Worm (Caenorhabditis elegans) whole organism, L4 larva: ENCODE results near the gene pqn-16.
A peak's percentile ranks its signal among the peaks of the same experiment; 100 is the strongest.

ENCODE experiments used
- F10B5.3 ChIP-seq: sonication (generic microtip); optimal IDR thresholded peaks from 2 replicates; lab custom pipeline; 2016; ENCODE audit warnings: mild to moderate bottlenecking, missing genetic modification characterization, missing compliant biosample characterization
- F49E8.2 ChIP-seq: sonication (generic microtip); optimal IDR thresholded peaks from 2 replicates; lab custom pipeline; 2016; ENCODE audit warnings: missing compliant biosample characterization, mild to moderate bottlenecking, missing genetic modification characterization, borderline replicate concordance
- T20F7.1 ChIP-seq: fragments of 200-800 bp; sonication (Bioruptor generic); optimal IDR thresholded peaks from 2 replicates; lab custom pipeline; 2018; ENCODE audit warnings: mild to moderate bottlenecking, missing genetic modification characterization, missing compliant biosample characterization
- ZK337.2 ChIP-seq: fragments of 200-800 bp; sonication (Bioruptor generic); IDR thresholded peaks from 2 replicates; pipeline ENCODE4 v1.3.6; 2022; ENCODE audit warnings: missing genetic modification reagents, missing genetic modification characterization, missing compliant biosample characterization
- ceh-20 ChIP-seq: fragments of 200-800 bp; sonication (Bioruptor generic); IDR thresholded peaks from 2 replicates; pipeline ENCODE4 v1.3.6; 2022; ENCODE audit warnings: missing genetic modification reagents, missing genetic modification characterization, missing compliant biosample characterization
- ceh-28 ChIP-seq: fragments of 150-350 bp; optimal IDR thresholded peaks from 2 replicates; lab custom pipeline; 2014; ENCODE audit warnings: missing biosample characterization, missing genetic modification reagents, missing genetic modification characterization
- ceh-44 ChIP-seq: fragments of 200-800 bp; sonication (Bioruptor generic); IDR thresholded peaks from 2 replicates; pipeline ENCODE4 v1.3.6; 2022; ENCODE audit warnings: missing genetic modification reagents, missing genetic modification characterization, missing compliant biosample characterization
- ces-1 ChIP-seq: fragments of 150-350 bp; sonication (generic microtip); optimal IDR thresholded peaks from 4 replicates; lab custom pipeline; 2014; ENCODE audit warnings: missing biosample characterization, missing genetic modification reagents, missing genetic modification characterization
- daf-16 ChIP-seq, 3 experiments: sonication (generic microtip); optimal IDR thresholded peaks; 2 replicates each; lab custom pipeline; 2016 to 2017; ENCODE audit warnings: missing genetic modification characterization in 3 of 3, missing genetic modification reagents in 3 of 3, mild to moderate bottlenecking in 2 of 3, missing compliant biosample characterization in 2 of 3, missing biosample characterization in 1 of 3, moderate library complexity in 1 of 3
- daf-8 ChIP-seq: fragments of 200-800 bp; sonication (Bioruptor generic); IDR thresholded peaks from 2 replicates; pipeline ENCODE4 v1.3.6; 2022; ENCODE audit warnings: missing genetic modification characterization, missing compliant biosample characterization
- dmd-6 ChIP-seq: fragments of 200-800 bp; sonication (Bioruptor generic); IDR thresholded peaks from 2 replicates; pipeline ENCODE4 v1.3.6; 2022; ENCODE audit warnings: missing genetic modification reagents, missing genetic modification characterization, missing compliant biosample characterization
- dpl-1 ChIP-seq: fragments of 150-350 bp; optimal IDR thresholded peaks from 2 replicates; lab custom pipeline; 2014; ENCODE audit warnings: missing biosample characterization, missing genetic modification reagents, missing genetic modification characterization
- dve-1 ChIP-seq: sonication (generic microtip); optimal IDR thresholded peaks from 2 replicates; lab custom pipeline; 2017; ENCODE audit warnings: antibody characterized with exemption, mild to moderate bottlenecking, missing genetic modification characterization, missing compliant biosample characterization; ENCODE audit not compliant: insufficient read depth
- egl-27 ChIP-seq: sonication (generic microtip); optimal IDR thresholded peaks from 3 replicates; lab custom pipeline; 2017; ENCODE audit warnings: missing biosample characterization, missing genetic modification reagents, missing genetic modification characterization
- fkh-10 ChIP-seq: fragments of 150-350 bp; optimal IDR thresholded peaks from 2 replicates; lab custom pipeline; 2014; ENCODE audit warnings: missing biosample characterization, missing genetic modification reagents, missing genetic modification characterization
- fos-1 ChIP-seq: fragments of 150-350 bp; optimal IDR thresholded peaks from 2 replicates; lab custom pipeline; 2014; ENCODE audit warnings: missing biosample characterization, missing genetic modification characterization
- hif-1 ChIP-seq, 2 experiments: sonication (generic microtip); optimal IDR thresholded peaks; 2 replicates each; lab custom pipeline; 2016 to 2017; ENCODE audit warnings: missing compliant biosample characterization in 2 of 2, missing genetic modification characterization in 2 of 2, missing genetic modification reagents in 2 of 2, missing genotype in 2 of 2, mild to moderate bottlenecking in 1 of 2
- hlh-11 ChIP-seq: fragments of 200-800 bp; sonication (Bioruptor generic); optimal IDR thresholded peaks from 2 replicates; lab custom pipeline; 2018; ENCODE audit warnings: mild to moderate bottlenecking, missing genetic modification characterization, missing compliant biosample characterization
- hlh-30 ChIP-seq: sonication (generic microtip); optimal IDR thresholded peaks from 2 replicates; lab custom pipeline; 2017; ENCODE audit warnings: antibody characterized with exemption, mild to moderate bottlenecking, missing genetic modification characterization, missing compliant biosample characterization; ENCODE audit not compliant: insufficient read depth
- hmg-1.1 ChIP-seq: fragments of 200-800 bp; sonication (Bioruptor generic); IDR thresholded peaks from 2 replicates; pipeline ENCODE4 v1.3.6; 2022; ENCODE audit warnings: missing genetic modification reagents, missing genetic modification characterization, missing compliant biosample characterization
- lin-38 ChIP-seq: fragments of 200-800 bp; sonication (Bioruptor generic); IDR thresholded peaks from 2 replicates; pipeline ENCODE4 v1.3.6; 2022; ENCODE audit warnings: missing genetic modification reagents, missing genetic modification characterization, missing compliant biosample characterization
- lsy-2 ChIP-seq, 2 experiments: fragments of 150-350 bp in 1 of 2; sonication (generic microtip) in 1 of 2; optimal IDR thresholded peaks; 2 replicates each; lab custom pipeline; 2014 to 2017; ENCODE audit warnings: missing biosample characterization in 2 of 2, missing genetic modification characterization in 2 of 2
- madf-5 ChIP-seq, 2 experiments: fragments of 200-800 bp; sonication (Bioruptor generic); IDR thresholded peaks; 2 replicates each; pipeline ENCODE4 v1.3.6; 2022; ENCODE audit warnings: missing compliant biosample characterization in 2 of 2, missing genetic modification characterization in 2 of 2
- mdl-1 ChIP-seq, 2 experiments: fragments of 150-350 bp in 1 of 2; sonication (generic microtip) in 1 of 2; optimal IDR thresholded peaks; 2 replicates each; lab custom pipeline; 2014 to 2017; ENCODE audit warnings: missing biosample characterization in 2 of 2, missing genetic modification characterization in 2 of 2
- mep-1 ChIP-seq: fragments of 150-350 bp; sonication (generic microtip); optimal IDR thresholded peaks from 3 replicates; lab custom pipeline; 2014; ENCODE audit warnings: missing biosample characterization, missing genetic modification characterization
- mes-2 ChIP-seq: sonication (generic microtip); optimal IDR thresholded peaks from 2 replicates; lab custom pipeline; 2016; ENCODE audit warnings: missing genotype, mild to moderate bottlenecking, missing genetic modification characterization, missing compliant biosample characterization; ENCODE audit not compliant: poor library complexity, severe bottlenecking
- mxl-3 ChIP-seq: fragments of 200-800 bp; sonication (Bioruptor generic); optimal IDR thresholded peaks from 2 replicates; lab custom pipeline; 2018; ENCODE audit warnings: mild to moderate bottlenecking, missing genetic modification characterization, missing compliant biosample characterization
- nhr-102 ChIP-seq: sonication (generic microtip); optimal IDR thresholded peaks from 2 replicates; lab custom pipeline; 2016; ENCODE audit warnings: mild to moderate bottlenecking, missing genetic modification characterization, moderate library complexity, missing compliant biosample characterization
- nhr-11 ChIP-seq: fragments of 150-350 bp; optimal IDR thresholded peaks from 2 replicates; lab custom pipeline; 2014; ENCODE audit warnings: missing biosample characterization, missing genetic modification characterization
- nhr-25 ChIP-seq: sonication (generic microtip); optimal IDR thresholded peaks from 2 replicates; lab custom pipeline; 2017; ENCODE audit warnings: missing genetic modification characterization, mild to moderate bottlenecking, missing compliant biosample characterization, antibody characterized with exemption, moderate library complexity, borderline replicate concordance; ENCODE audit not compliant: insufficient read depth
- nhr-28 ChIP-seq: fragments of 150-350 bp; optimal IDR thresholded peaks from 2 replicates; lab custom pipeline; 2014; ENCODE audit warnings: missing biosample characterization, missing genetic modification characterization
- nhr-41 ChIP-seq: fragments of 200-800 bp; sonication (Bioruptor generic); IDR thresholded peaks from 2 replicates; pipeline ENCODE4 v1.3.6; 2022; ENCODE audit warnings: missing genetic modification reagents, missing genetic modification characterization, missing compliant biosample characterization
- nhr-6 ChIP-seq: fragments of 150-350 bp; optimal IDR thresholded peaks from 2 replicates; lab custom pipeline; 2014; ENCODE audit warnings: missing biosample characterization, missing genetic modification characterization
- nhr-77 ChIP-seq: fragments of 150-350 bp; optimal IDR thresholded peaks from 2 replicates; lab custom pipeline; 2014; ENCODE audit warnings: missing biosample characterization, missing genetic modification characterization
- pha-4 ChIP-seq, 2 experiments: fragments of 150-350 bp in 1 of 2; fragments of 200-800 bp in 1 of 2; sonication (Bioruptor generic) in 1 of 2; IDR thresholded peaks in 1 of 2; optimal IDR thresholded peaks in 1 of 2; 2 replicates each; pipeline versions ENCODE4 v1.3.6 to Lab custom; 2014 to 2022; ENCODE audit warnings: missing genetic modification characterization in 2 of 2, missing genetic modification reagents in 2 of 2, missing biosample characterization in 1 of 2, missing compliant biosample characterization in 1 of 2
- php-3 ChIP-seq: fragments of 200-800 bp; sonication (Bioruptor generic); IDR thresholded peaks from 2 replicates; pipeline ENCODE4 v1.3.6; 2022; ENCODE audit warnings: missing genetic modification reagents, missing genetic modification characterization, missing compliant biosample characterization
- pqm-1 ChIP-seq: sonication (generic microtip); optimal IDR thresholded peaks from 2 replicates; lab custom pipeline; 2017; ENCODE audit warnings: missing biosample characterization, missing genetic modification characterization
- rbr-2 ChIP-seq: sonication (generic microtip); optimal IDR thresholded peaks from 2 replicates; lab custom pipeline; 2016; ENCODE audit warnings: missing genotype, missing genetic modification characterization, missing compliant biosample characterization
- spr-1 ChIP-seq: sonication (generic microtip); optimal IDR thresholded peaks from 2 replicates; lab custom pipeline; 2016; ENCODE audit warnings: mild to moderate bottlenecking, missing genetic modification characterization, missing compliant biosample characterization
- spr-3 ChIP-seq: fragments of 200-800 bp; sonication (Bioruptor generic); optimal IDR thresholded peaks from 2 replicates; lab custom pipeline; 2018; ENCODE audit warnings: mild to moderate bottlenecking, missing genetic modification characterization, missing compliant biosample characterization
- unc-39 ChIP-seq: sonication (generic microtip); optimal IDR thresholded peaks from 2 replicates; lab custom pipeline; 2017; ENCODE audit warnings: missing biosample characterization, missing genetic modification characterization
- zag-1 ChIP-seq: fragments of 150-350 bp; optimal IDR thresholded peaks from 2 replicates; lab custom pipeline; 2014; ENCODE audit warnings: missing biosample characterization, missing genetic modification characterization
- zfp-3 ChIP-seq: fragments of 200-800 bp; sonication (Bioruptor generic); conservative IDR thresholded peaks from 2 replicates; pipeline ENCODE4 v1.3.6; 2022; ENCODE audit warnings: missing genetic modification reagents, missing genetic modification characterization, missing compliant biosample characterization
- zip-11 ChIP-seq: fragments of 200-800 bp; sonication (Bioruptor generic); IDR thresholded peaks from 2 replicates; pipeline ENCODE4 v1.3.6; 2022; ENCODE audit warnings: missing genetic modification characterization, missing compliant biosample characterization

The pqn-16 gene

ce11 chrV:9207377-9207776 lies 33.5 kb downstream of the pqn-16 start, which contains the start of gene inx-10:
TSS of gene inx-10 (minus strand) at chrV:9207477.
- TF ChIP-seq zag-1, result no peak
- TF ChIP-seq ceh-44, result no peak
- TF ChIP-seq hlh-30, result no peak
- TF ChIP-seq egl-27 (tag; lab: Kevin White, UChicago), result no peak
- TF ChIP-seq php-3, result no peak
- TF ChIP-seq mdl-1 (tag; optimal IDR thresholded peaks at IDR 0.05; lab: Kevin White, UChicago), result no peak
- TF ChIP-seq spr-1 (tag; lab: Kevin White, UChicago), result no peak
- no peak for TF ChIP-seq madf-5 (GFP tag; IDR thresholded peaks at IDR 0.05; lab: Robert Waterston, UW)
- no peak for TF ChIP-seq nhr-41
- no peak for TF ChIP-seq zip-11 (GFP tag; lab: Robert Waterston, UW)
- TF ChIP-seq spr-3 (GFP tag; lab: Kevin White, UChicago), result no peak
- TF ChIP-seq, all 104 proteins: peak for 0

- TF ChIP-seq daf-8 (GFP tag; lab: Robert Waterston, UW) (no peak), fkh-10 (no peak), mes-2 (tag; lab: Kevin White, UChicago) (no peak), daf-16 (GFP tag; optimal IDR thresholded peaks at IDR 0.05; lab: Kevin White, UChicago) (peak in 1 of 2 experiments; percentile 1), daf-16 (tag; optimal IDR thresholded peaks at IDR 0.05; lab: Kevin White, UChicago) (no peak), nhr-41 (no peak), nhr-102 (tag; lab: Kevin White, UChicago) (no peak), egl-27 (tag; lab: Kevin White, UChicago) (no peak), zfp-3 (no peak), rbr-2 (tag; lab: Kevin White, UChicago) (peak; percentile 8)
Observed at ce11 chrV:9208878-9209277, 35.0 kb downstream of the pqn-16 start.

- peak; percentile 44 for TF ChIP-seq hlh-30
- no peak for TF ChIP-seq daf-16 (GFP tag; optimal IDR thresholded peaks at IDR 0.05; lab: Kevin White, UChicago)
- peak; percentile 81 for TF ChIP-seq daf-16 (tag; optimal IDR thresholded peaks at IDR 0.05; lab: Kevin White, UChicago)
- TF ChIP-seq F10B5.3 (tag; lab: Kevin White, UChicago), result no peak
- TF ChIP-seq mxl-3 (GFP tag; lab: Kevin White, UChicago), result peak; percentile 41
- peak; percentile 47 for TF ChIP-seq rbr-2 (tag; lab: Kevin White, UChicago)
- peak in 1 of 2 experiments; percentile 44 for TF ChIP-seq mdl-1 (tag; optimal IDR thresholded peaks at IDR 0.05; lab: Kevin White, UChicago)
- TF ChIP-seq dmd-6 (GFP tag; lab: Robert Waterston, UW), result 0 out of 2 replicates have a peak, but pooled peaks have one; percentile 14
- no peak for TF ChIP-seq ZK337.2 (GFP tag; lab: Robert Waterston, UW)
- no peak for TF ChIP-seq ceh-20 (GFP tag; lab: Robert Waterston, UW)
- TF ChIP-seq mep-1 (tag; lab: Kevin White, UChicago), result peak; percentile 81
- TF ChIP-seq mes-2 (tag; lab: Kevin White, UChicago), result peak; percentile 66
- peak; percentile 72 for TF ChIP-seq nhr-77
- TF ChIP-seq dpl-1 (GFP tag; lab: Kevin White, UChicago), result peak; percentile 64
- TF ChIP-seq fos-1 (tag; lab: Kevin White, UChicago), result no peak
- TF ChIP-seq pha-4 (GFP tag; IDR thresholded peaks at IDR 0.05; lab: Robert Waterston, UW), result no peak
- TF ChIP-seq pha-4 (tag; optimal IDR thresholded peaks at IDR 0.05; lab: Kevin White, UChicago), result peak; percentile 64
- peak; percentile 82 for TF ChIP-seq lin-38
- TF ChIP-seq hif-1 (tag; optimal IDR thresholded peaks at IDR 0.05; lab: Kevin White, UChicago), result peak in 1 of 2 experiments; percentile 33
- peak; percentile 86 for TF ChIP-seq dve-1 (tag; lab: Kevin White, UChicago)
- TF ChIP-seq F49E8.2 (tag; lab: Kevin White, UChicago), result no peak
- TF ChIP-seq nhr-6 (tag; lab: Kevin White, UChicago), result peak; percentile 17
- peak; percentile 43 for TF ChIP-seq nhr-11 (tag; lab: Kevin White, UChicago)
- peak; percentile 30 for TF ChIP-seq nhr-25 (tag; lab: Kevin White, UChicago)
- peak; percentile 60 for TF ChIP-seq ces-1 (GFP tag; lab: Kevin White, UChicago)
- peak; percentile 56 for TF ChIP-seq hlh-11 (tag; lab: Kevin White, UChicago)
- TF ChIP-seq ceh-28 (tag; lab: Kevin White, UChicago), result no peak
- peak; percentile 72 for TF ChIP-seq pqm-1 (tag; lab: Kevin White, UChicago)
- peak; percentile 72 for TF ChIP-seq hmg-1.1 (GFP tag; lab: Robert Waterston, UW)
- peak; percentile 47 for TF ChIP-seq T20F7.1 (GFP tag; lab: Kevin White, UChicago)
- no peak for TF ChIP-seq unc-39 (tag; lab: Kevin White, UChicago)
- no peak for TF ChIP-seq nhr-102 (tag; lab: Kevin White, UChicago)
- TF ChIP-seq lsy-2 (tag; optimal IDR thresholded peaks at IDR 0.05; lab: Kevin White, UChicago), result peak in 1 of 2 experiments; percentile 83
- TF ChIP-seq spr-1 (tag; lab: Kevin White, UChicago), result no peak
- TF ChIP-seq nhr-28, result peak; percentile 93
Observed at ce11 chrV:9212499-9212898, 38.6 kb downstream of the pqn-16 start.
